Fruit fly (Drosophila melanogaster): ENCODE measurements around the gene CG15370.

The CG15370 gene

dm6 chrX:9232199-9232598 lies 7.0 kb downstream of the CG15370 start, which contains the start of gene CG12121 (continued):
- TF ChIP-seq YL-1 (GFP tag; optimal IDR thresholded peaks at IDR 0.05): peak; percentile 39
- TF ChIP-seq pan (optimal IDR thresholded peaks at IDR 0.05): no peak
- no peak for TF ChIP-seq pan (GFP tag; optimal IDR thresholded peaks at IDR 0.05 in 1 of 2, IDR thresholded peaks at IDR 0.05 in 1 of 2)
- TF ChIP-seq CG4707 (GFP tag; optimal IDR thresholded peaks at IDR 0.05): no peak
- 0 out of 2 replicates have a peak, but pooled peaks have one; percentile 8 for TF ChIP-seq CG42726 (GFP tag; IDR thresholded peaks at IDR 0.05; ENCODE audit: partially characterized antibody)
- TF ChIP-seq CG7786 (GFP tag; optimal IDR thresholded peaks at IDR 0.05): no peak
- TF ChIP-seq knrl (GFP tag; IDR thresholded peaks at IDR 0.05; ENCODE audit: partially characterized antibody): peak; percentile 52; the same call in 2 of the 3 replicates
- no peak for TF ChIP-seq CG15073 (GFP tag; optimal IDR thresholded peaks at IDR 0.05)
- TF ChIP-seq CG11398 (GFP tag; optimal IDR thresholded peaks at IDR 0.05): no peak
- no peak for TF ChIP-seq Nf-YA (GFP tag; IDR thresholded peaks at IDR 0.05)
- no peak for TF ChIP-seq CG32532 (GFP tag; IDR thresholded peaks at IDR 0.05)
- TF ChIP-seq CG3726 (GFP tag; IDR thresholded peaks at IDR 0.05): no peak
- TF ChIP-seq nau (GFP tag; optimal IDR thresholded peaks at IDR 0.05): no peak
- peak; percentile 72 for TF ChIP-seq nerfin-2 (GFP tag; IDR thresholded peaks at IDR 0.05; ENCODE audit: partially characterized antibody)
- peak; percentile 87 for TF ChIP-seq Dref (GFP tag; IDR thresholded peaks at IDR 0.05)
- TF ChIP-seq CG14050 (GFP tag; IDR thresholded peaks at IDR 0.05): no peak
- TF ChIP-seq Bteb2 (GFP tag; optimal IDR thresholded peaks at IDR 0.05): no peak
- no peak for TF ChIP-seq CG7839 (tag; optimal IDR thresholded peaks at IDR 0.05)
- no peak for TF ChIP-seq Elba2 (GFP tag; optimal IDR thresholded peaks at IDR 0.05)
- TF ChIP-seq CG13894 (tag; optimal IDR thresholded peaks at IDR 0.05): no peak
- peak; percentile 63 for TF ChIP-seq unc-4 (GFP tag; IDR thresholded peaks at IDR 0.05; ENCODE audit: partially characterized antibody)
- no peak for TF ChIP-seq zen (tag; optimal IDR thresholded peaks at IDR 0.05)
- no peak for TF ChIP-seq CG12299 (tag; optimal IDR thresholded peaks at IDR 0.05)
- peak; percentile 42 for TF ChIP-seq CG9797 (GFP tag; optimal IDR thresholded peaks at IDR 0.05)
- no peak for TF ChIP-seq CG10431 (GFP tag; optimal IDR thresholded peaks at IDR 0.05)
- peak; percentile 59 for TF ChIP-seq CG16813 (GFP tag; IDR thresholded peaks at IDR 0.05; ENCODE audit: partially characterized antibody)
- no peak for TF ChIP-seq Sox102F (GFP tag; optimal IDR thresholded peaks at IDR 0.05)
- peak; percentile 18 for TF ChIP-seq CG17829 (tag; optimal IDR thresholded peaks at IDR 0.05)
- TF ChIP-seq row (GFP tag; IDR thresholded peaks at IDR 0.05): 0 out of 3 replicates have a peak, but pooled peaks have one; percentile 21
- TF ChIP-seq amos (GFP tag; IDR thresholded peaks at IDR 0.05; ENCODE audit: partially characterized antibody): peak; percentile 75; the same call in 1 of the 2 replicates
- TF ChIP-seq CG31441 (GFP tag; IDR thresholded peaks at IDR 0.05): no peak
- no peak for TF ChIP-seq CG17612 (GFP tag; IDR thresholded peaks at IDR 0.05)
- TF ChIP-seq Bgb (GFP tag; IDR thresholded peaks at IDR 0.05; ENCODE audit: partially characterized antibody): peak; percentile 80
- TF ChIP-seq CG6791 (GFP tag; IDR thresholded peaks at IDR 0.05; ENCODE audit: partially characterized antibody): peak; percentile 80
- peak; percentile 44 for TF ChIP-seq ftz-f1 (GFP tag; optimal IDR thresholded peaks at IDR 0.05)
- TF ChIP-seq CG30403 (GFP tag; optimal IDR thresholded peaks at IDR 0.05): no peak
- TF ChIP-seq bowl (GFP tag; IDR thresholded peaks at IDR 0.05): no peak
- peak; percentile 59 for TF ChIP-seq MBD-R2 (GFP tag; IDR thresholded peaks at IDR 0.05)
- TF ChIP-seq zen2 (GFP tag; IDR thresholded peaks at IDR 0.05; ENCODE audit: partially characterized antibody): peak; percentile 70
- peak; percentile 73 for TF ChIP-seq ato (GFP tag; IDR thresholded peaks at IDR 0.05; ENCODE audit: partially characterized antibody)
- TF ChIP-seq gfzf (GFP tag; optimal IDR thresholded peaks at IDR 0.05): peak; percentile 57
- no peak for TF ChIP-seq Trl (optimal IDR thresholded peaks at IDR 0.05)
- no peak for TF ChIP-seq Trl (GFP tag; optimal IDR thresholded peaks at IDR 0.05)
- no peak for TF ChIP-seq CG2202 (tag; optimal IDR thresholded peaks at IDR 0.05)
- peak; percentile 75; the same call in 2 of the 3 replicates for TF ChIP-seq hb (GFP tag; IDR thresholded peaks at IDR 0.05; ENCODE audit: partially characterized antibody)
- no peak for TF ChIP-seq CG31365 (tag; optimal IDR thresholded peaks at IDR 0.05)
- TF ChIP-seq HLH4C (GFP tag; IDR thresholded peaks at IDR 0.05; ENCODE audit: partially characterized antibody): peak; percentile 79
- TF ChIP-seq CG15479 (GFP tag; optimal IDR thresholded peaks at IDR 0.05): no peak
- TF ChIP-seq CG17186 (GFP tag; optimal IDR thresholded peaks at IDR 0.05): no peak
- TF ChIP-seq CG4617 (GFP tag; optimal IDR thresholded peaks at IDR 0.05; ENCODE audit: borderline replicate concordance): peak; percentile 34
